Worm (Caenorhabditis elegans) whole organism, L4 larva: ENCODE data around the gene F56A11.6.

Experiments
- F44E2.7 ChIP-seq: fragments of 200-800 bp; sonication (Bioruptor generic); IDR thresholded peaks from 2 replicates; pipeline ENCODE4 v2.1.2; 2022; ENCODE audit warnings: missing genetic modification characterization, missing compliant biosample characterization
- ZK337.2 ChIP-seq: fragments of 200-800 bp; sonication (Bioruptor generic); IDR thresholded peaks from 2 replicates; pipeline ENCODE4 v1.3.6; 2022; ENCODE audit warnings: missing genetic modification reagents, missing genetic modification characterization, missing compliant biosample characterization
- arid-1 ChIP-seq: fragments of 200-800 bp; sonication (Bioruptor generic); conservative IDR thresholded peaks from 2 replicates; pipeline ENCODE4 v1.3.6; 2022; ENCODE audit warnings: missing genetic modification reagents, missing genetic modification characterization, missing compliant biosample characterization
- ceh-82 ChIP-seq: sonication (generic microtip); optimal IDR thresholded peaks from 2 replicates; lab custom pipeline; 2017; ENCODE audit warnings: missing biosample characterization, missing genetic modification characterization
- dpl-1 ChIP-seq: fragments of 150-350 bp; optimal IDR thresholded peaks from 2 replicates; lab custom pipeline; 2014; ENCODE audit warnings: missing biosample characterization, missing genetic modification reagents, missing genetic modification characterization
- egl-27 ChIP-seq: sonication (generic microtip); optimal IDR thresholded peaks from 3 replicates; lab custom pipeline; 2017; ENCODE audit warnings: missing biosample characterization, missing genetic modification reagents, missing genetic modification characterization
- lin-39 ChIP-seq: fragments of 150-350 bp; optimal IDR thresholded peaks from 2 replicates; lab custom pipeline; 2014; ENCODE audit warnings: missing biosample characterization, missing genetic modification reagents, missing genetic modification characterization
- lir-3 ChIP-seq: sonication (generic microtip); optimal IDR thresholded peaks from 2 replicates; lab custom pipeline; 2016; ENCODE audit warnings: mild to moderate bottlenecking, missing genetic modification characterization, missing compliant biosample characterization
- nhr-76 ChIP-seq: fragments of 150-350 bp; optimal IDR thresholded peaks from 2 replicates; lab custom pipeline; 2014; ENCODE audit warnings: missing biosample characterization, missing genetic modification characterization
- set-16 ChIP-seq: fragments of 200-800 bp; sonication (Bioruptor generic); IDR thresholded peaks from 2 replicates; pipeline ENCODE4 v1.3.6; 2022; ENCODE audit warnings: missing genetic modification reagents, missing genetic modification characterization, missing compliant biosample characterization
- ztf-11 ChIP-seq: fragments of 150-350 bp; optimal IDR thresholded peaks from 2 replicates; lab custom pipeline; 2014; ENCODE audit warnings: missing biosample characterization, missing genetic modification characterization

ce11 chrIV:613155-613554 is 31.1 kb upstream of the F56A11.6 start:
- TF ChIP-seq F44E2.7, result no peak
- TF ChIP-seq ztf-11 (tag; lab: Kevin White, UChicago), result no peak
- no peak for TF ChIP-seq ceh-82
- TF ChIP-seq nhr-76, result no peak
- no peak for TF ChIP-seq lir-3
- TF ChIP-seq ZK337.2 (GFP tag; lab: Robert Waterston, UW), result no peak
- TF ChIP-seq set-16 (GFP tag; lab: Robert Waterston, UW), result no peak
- no peak for TF ChIP-seq arid-1 (GFP tag; lab: Robert Waterston, UW)
- TF ChIP-seq egl-27 (tag; lab: Kevin White, UChicago), result no peak
- TF ChIP-seq lin-39, result no peak
- no peak for TF ChIP-seq dpl-1 (GFP tag; lab: Kevin White, UChicago)
